Fruit fly (Drosophila melanogaster) whole organism, embryonic: Measurements from ENCODE around the gene CG43051.

Source experiments
- Adf1 ChIP-seq: fragments of 200-800 bp; sonication (Bioruptor generic); IDR thresholded peaks from 2 replicates; pipeline ENCODE4 v1.3.6; 2022; ENCODE audit warnings: missing biosample characterization, missing genetic modification characterization
- Bteb2 ChIP-seq: fragments of 200-800 bp; sonication (Bioruptor generic); optimal IDR thresholded peaks from 2 replicates; lab custom pipeline; 2016; ENCODE audit warnings: missing biosample characterization, missing genetic modification characterization
- CG10209 ChIP-seq: fragments of 200-800 bp; sonication (Bioruptor generic); optimal IDR thresholded peaks from 3 replicates; lab custom pipeline; 2017; ENCODE audit warnings: missing biosample characterization, mild to moderate bottlenecking, missing genetic modification characterization, missing genetic modification reagents
- CG14014 ChIP-seq: fragments of 200-800 bp; sonication (Bioruptor generic); IDR thresholded peaks from 2 replicates; pipeline ENCODE4 v1.3.6; 2022; ENCODE audit warnings: missing biosample characterization, missing genetic modification characterization
- CG15514 ChIP-seq: fragments of 200-800 bp; sonication (Bioruptor generic); optimal IDR thresholded peaks from 3 replicates; lab custom pipeline; 2017; ENCODE audit warnings: missing biosample characterization, missing genetic modification characterization, mild to moderate bottlenecking, moderate library complexity, missing genetic modification reagents
- CG16863 ChIP-seq: fragments of 200-800 bp; sonication (Bioruptor generic); optimal IDR thresholded peaks from 3 replicates; lab custom pipeline; 2016; ENCODE audit warnings: missing biosample characterization, missing genetic modification characterization
- CG17802 ChIP-seq: fragments of 200-800 bp; sonication (Bioruptor generic); optimal IDR thresholded peaks from 2 replicates; lab custom pipeline; 2018; ENCODE audit warnings: missing biosample characterization, mild to moderate bottlenecking, missing genetic modification characterization, moderate library complexity
- CG17912 ChIP-seq: fragments of 200-800 bp; sonication (Bioruptor generic); optimal IDR thresholded peaks from 2 replicates; lab custom pipeline; 2018; ENCODE audit warnings: missing biosample characterization, mild to moderate bottlenecking, missing genetic modification characterization
- CG18011 ChIP-seq: fragments of 200-800 bp; sonication (Bioruptor generic); optimal IDR thresholded peaks from 2 replicates; lab custom pipeline; 2017; ENCODE audit warnings: missing biosample characterization, missing genetic modification characterization, mild to moderate bottlenecking, moderate library complexity, missing genotype
- CG18476 ChIP-seq: fragments of 200-800 bp; sonication (Bioruptor generic); optimal IDR thresholded peaks from 2 replicates; lab custom pipeline; 2016; ENCODE audit warnings: missing biosample characterization, mild to moderate bottlenecking, missing genetic modification characterization
- CG2875 ChIP-seq: fragments of 200-800 bp; sonication (Bioruptor generic); optimal IDR thresholded peaks from 2 replicates; lab custom pipeline; 2017; ENCODE audit warnings: missing biosample characterization, mild to moderate bottlenecking, missing genetic modification characterization, missing genetic modification reagents
- CG30020 ChIP-seq: fragments of 200-800 bp; optimal IDR thresholded peaks from 2 replicates; lab custom pipeline; 2019; ENCODE audit warnings: missing biosample characterization, mild to moderate bottlenecking, missing genetic modification characterization, moderate library complexity
- CG32767 ChIP-seq: fragments of 200-800 bp; sonication (Bioruptor generic); IDR thresholded peaks from 2 replicates; pipeline ENCODE4 v1.3.6; 2022; ENCODE audit warnings: missing biosample characterization, missing genetic modification characterization
- CG34224 ChIP-seq: fragments of 200-800 bp; sonication (Bioruptor generic); IDR thresholded peaks from 3 replicates; pipeline ENCODE4 v1.3.6; 2022; ENCODE audit warnings: missing biosample characterization, missing genetic modification characterization; ENCODE audit not compliant: partially characterized antibody
- CG3838 ChIP-seq: fragments of 200-800 bp; sonication (Bioruptor generic); optimal IDR thresholded peaks from 3 replicates; lab custom pipeline; 2016; ENCODE audit warnings: missing biosample characterization, missing genetic modification characterization
- CG6175 ChIP-seq: fragments of 200-800 bp; sonication (Bioruptor generic); IDR thresholded peaks from 3 replicates; pipeline ENCODE4 v1.3.6; 2022; ENCODE audit warnings: missing biosample characterization, missing genetic modification characterization
- CG7357 ChIP-seq: fragments of 200-800 bp; sonication (Bioruptor generic); IDR thresholded peaks from 3 replicates; pipeline ENCODE4 v1.3.6; 2022; ENCODE audit warnings: missing biosample characterization, missing genetic modification characterization
- CG7372 ChIP-seq: fragments of 200-800 bp; sonication (Bioruptor generic); IDR thresholded peaks from 2 replicates; pipeline ENCODE4 v1.3.6; 2022; ENCODE audit warnings: missing biosample characterization, missing genetic modification characterization
- CrebB ChIP-seq: fragments of 200-800 bp; sonication (Bioruptor generic); optimal IDR thresholded peaks from 3 replicates; lab custom pipeline; 2018; ENCODE audit warnings: missing biosample characterization, mild to moderate bottlenecking, missing genetic modification characterization
- D19A ChIP-seq: fragments of 200-800 bp; optimal IDR thresholded peaks from 3 replicates; lab custom pipeline; 2019; ENCODE audit warnings: missing biosample characterization, mild to moderate bottlenecking, missing genetic modification characterization, moderate library complexity
- Dfd ChIP-seq, 2 experiments: fragments of >200 bp; optimal IDR thresholded peaks; 2 replicates each; lab custom pipeline; 2017; ENCODE audit warnings: missing biosample characterization in 2 of 2, missing genetic modification characterization in 2 of 2
- Dip3 ChIP-seq: fragments of 200-800 bp; sonication (Bioruptor generic); optimal IDR thresholded peaks from 3 replicates; lab custom pipeline; 2016; ENCODE audit warnings: missing biosample characterization, missing genetic modification characterization
- Doc2 ChIP-seq: fragments of 200-800 bp; sonication (Bioruptor generic); IDR thresholded peaks from 2 replicates; pipeline ENCODE4 v1.3.6; 2022; ENCODE audit warnings: missing biosample characterization, missing genetic modification characterization
- HmgD ChIP-seq: fragments of 200-800 bp; sonication (Bioruptor generic); optimal IDR thresholded peaks from 3 replicates; lab custom pipeline; 2016; ENCODE audit warnings: missing biosample characterization, missing genetic modification characterization
- Kr ChIP-seq: fragments of 200-800 bp; sonication (Bioruptor generic); optimal IDR thresholded peaks from 2 replicates; lab custom pipeline; 2017; ENCODE audit warnings: missing biosample characterization, mild to moderate bottlenecking, missing genetic modification characterization
- Lpt ChIP-seq: fragments of >200 bp; optimal IDR thresholded peaks from 2 replicates; lab custom pipeline; 2018; ENCODE audit warnings: missing biosample characterization, missing genetic modification characterization
- Max ChIP-seq: fragments of 200-800 bp; sonication (Bioruptor generic); optimal IDR thresholded peaks from 2 replicates; lab custom pipeline; 2016; ENCODE audit warnings: missing biosample characterization, mild to moderate bottlenecking, missing genetic modification characterization
- Meics ChIP-seq: fragments of 200-800 bp; sonication (Bioruptor generic); optimal IDR thresholded peaks from 2 replicates; lab custom pipeline; 2017; ENCODE audit warnings: missing biosample characterization, mild to moderate bottlenecking, missing genetic modification characterization
- Myb ChIP-seq: fragments of 200-800 bp; sonication (Bioruptor generic); optimal IDR thresholded peaks from 2 replicates; lab custom pipeline; 2016; ENCODE audit warnings: missing biosample characterization, missing genetic modification characterization
- NC2β ChIP-seq: fragments of 200-800 bp; sonication (Bioruptor generic); optimal IDR thresholded peaks from 2 replicates; lab custom pipeline; 2016; ENCODE audit warnings: missing biosample characterization, missing genetic modification characterization
- Pdp1 ChIP-seq, 2 experiments: fragments of 200-800 bp; sonication (Bioruptor generic); optimal IDR thresholded peaks; 3 replicates each; lab custom pipeline; 2016; ENCODE audit warnings: missing biosample characterization in 2 of 2, missing genetic modification characterization in 2 of 2, mild to moderate bottlenecking in 1 of 2, moderate library complexity in 1 of 2
- btn ChIP-seq: fragments of 200-800 bp; sonication (Bioruptor generic); optimal IDR thresholded peaks from 2 replicates; lab custom pipeline; 2016; ENCODE audit warnings: missing biosample characterization, missing genetic modification characterization
- chif ChIP-seq, 2 experiments: fragments of 200-800 bp; sonication (Bioruptor generic); optimal IDR thresholded peaks; 3 replicates each; lab custom pipeline; 2016; ENCODE audit warnings: missing biosample characterization in 2 of 2, missing genetic modification characterization in 2 of 2
- corto ChIP-seq: fragments of 200-800 bp; sonication (Bioruptor generic); optimal IDR thresholded peaks from 2 replicates; lab custom pipeline; 2016; ENCODE audit warnings: missing biosample characterization, mild to moderate bottlenecking, missing genetic modification characterization, moderate library complexity
- crol ChIP-seq: fragments of 200-800 bp; sonication (Bioruptor generic); IDR thresholded peaks from 2 replicates; pipeline ENCODE4 v1.3.6; 2022; ENCODE audit warnings: missing biosample characterization, missing genetic modification characterization
- dati ChIP-seq: fragments of 200-800 bp; sonication (Bioruptor generic); IDR thresholded peaks from 2 replicates; pipeline ENCODE4 v1.3.6; 2022; ENCODE audit warnings: missing biosample characterization, missing genetic modification characterization
- fd64A ChIP-seq: fragments of 200-800 bp; sonication (Bioruptor generic); optimal IDR thresholded peaks from 3 replicates; lab custom pipeline; 2018; ENCODE audit warnings: missing biosample characterization, mild to moderate bottlenecking, missing genetic modification characterization
- gro ChIP-seq: fragments of 200-800 bp; sonication (Bioruptor generic); optimal IDR thresholded peaks from 2 replicates; lab custom pipeline; 2016; ENCODE audit warnings: missing biosample characterization, missing genetic modification characterization
- gsb ChIP-seq: fragments of 200-800 bp; sonication (Bioruptor generic); IDR thresholded peaks from 2 replicates; pipeline ENCODE4 v1.3.6; 2022; ENCODE audit warnings: missing biosample characterization, missing genetic modification characterization
- hbn ChIP-seq: fragments of 200-800 bp; sonication (Bioruptor generic); IDR thresholded peaks from 2 replicates; pipeline ENCODE4 v1.3.6; 2022; ENCODE audit warnings: missing biosample characterization, missing genetic modification characterization; ENCODE audit not compliant: partially characterized antibody
- inv ChIP-seq: fragments of 200-800 bp; sonication (Bioruptor generic); IDR thresholded peaks from 2 replicates; pipeline ENCODE4 v1.3.6; 2022; ENCODE audit warnings: missing biosample characterization, missing genetic modification characterization; ENCODE audit not compliant: partially characterized antibody
- lov ChIP-seq, 2 experiments: fragments of 200-800 bp in 1 of 2; fragments of >200 bp in 1 of 2; sonication (Bioruptor generic) in 1 of 2; IDR thresholded peaks in 1 of 2; optimal IDR thresholded peaks in 1 of 2; 2 replicates in 1 of 2; 3 replicates in 1 of 2; pipeline versions ENCODE4 v1.3.6 to Lab custom; 2017 to 2022; ENCODE audit warnings: missing biosample characterization in 1 of 2, missing genetic modification characterization in 1 of 2
- nmo ChIP-seq: fragments of 200-800 bp; sonication (Bioruptor generic); optimal IDR thresholded peaks from 2 replicates; lab custom pipeline; 2018; ENCODE audit warnings: missing biosample characterization, mild to moderate bottlenecking, missing genetic modification characterization, moderate library complexity
- phol ChIP-seq: fragments of 200-800 bp; sonication (Bioruptor generic); optimal IDR thresholded peaks from 3 replicates; lab custom pipeline; 2018; ENCODE audit warnings: missing biosample characterization, mild to moderate bottlenecking, missing genetic modification characterization, moderate library complexity
- pnt ChIP-seq: fragments of 200-800 bp; sonication (Bioruptor generic); optimal IDR thresholded peaks from 3 replicates; lab custom pipeline; 2016; ENCODE audit warnings: missing biosample characterization, missing genetic modification characterization
- rib ChIP-seq: fragments of 200-800 bp; sonication (Bioruptor generic); IDR thresholded peaks from 2 replicates; pipeline ENCODE4 v1.3.6; 2022; ENCODE audit warnings: missing biosample characterization, missing genetic modification characterization
- sens ChIP-seq: fragments of 200-800 bp; sonication (Bioruptor generic); peaks from one replicate; lab custom pipeline; 2016; ENCODE audit warnings: missing biosample characterization, missing genetic modification characterization
- tll ChIP-seq, 2 experiments: fragments of 200-800 bp in 1 of 2; fragments of >200 bp in 1 of 2; sonication (Bioruptor generic) in 1 of 2; optimal IDR thresholded peaks; 2 replicates each; lab custom pipeline; 2017 to 2019; ENCODE audit warnings: missing biosample characterization in 2 of 2, missing genetic modification characterization in 2 of 2, mild to moderate bottlenecking in 1 of 2, moderate library complexity in 1 of 2
- wor ChIP-seq: fragments of 200-800 bp; sonication (Bioruptor generic); IDR thresholded peaks from 2 replicates; pipeline ENCODE4 v1.3.6; 2022; ENCODE audit warnings: missing biosample characterization, missing genetic modification characterization
- zen2 ChIP-seq: fragments of 200-800 bp; sonication (Bioruptor generic); IDR thresholded peaks from 3 replicates; pipeline ENCODE4 v1.3.6; 2022; ENCODE audit warnings: missing biosample characterization, missing genetic modification characterization; ENCODE audit not compliant: partially characterized antibody
- zfh1 ChIP-seq: fragments of 200-800 bp; sonication (Bioruptor generic); IDR thresholded peaks from 3 replicates; pipeline ENCODE4 v1.3.6; 2022; ENCODE audit warnings: missing biosample characterization, missing genetic modification characterization

CG43051 gene

dm6 chr2L:12520254-12520653, 12.5 kb downstream of the CG43051 start (continued):
- TF ChIP-seq dati (GFP tag; lab: Robert Waterston, UW) (no peak), CG6175 (no peak), CG17802 (tag; lab: Kevin White, UChicago) (no peak), CG16863 (GFP tag; lab: Kevin White, UChicago) (no peak), Adf1 (no peak), lov (optimal IDR thresholded peaks at IDR 0.05; lab: Kevin White, UChicago) (no peak), lov (GFP tag; IDR thresholded peaks at IDR 0.05; lab: Robert Waterston, UW) (no peak), CG14014 (no peak), Myb (GFP tag; lab: Kevin White, UChicago) (peak; percentile 26), btn (GFP tag; lab: Kevin White, UChicago) (no peak), Lpt (GFP tag; lab: Kevin White, UChicago) (no peak), CG7372 (GFP tag; lab: Robert Waterston, UW) (no peak), Doc2 (GFP tag; lab: Robert Waterston, UW) (no peak), CG15514 (GFP tag; lab: Kevin White, UChicago) (no peak), CG30020 (tag; lab: Kevin White, UChicago) (no peak), gro (GFP tag; lab: Kevin White, UChicago) (no peak), CG18011 (GFP tag; lab: Kevin White, UChicago) (no peak), fd64A (no peak), crol (no peak), phol (tag; lab: Kevin White, UChicago) (peak; percentile 35), hbn (no peak), Max (GFP tag; lab: Kevin White, UChicago) (no peak), sens (GFP tag; lab: Kevin White, UChicago) (peak; percentile 37), corto (GFP tag; lab: Kevin White, UChicago) (no peak), tll (GFP tag; optimal IDR thresholded peaks at IDR 0.05; lab: Kevin White, UChicago) (no peak), CG17912 (no peak), rib (GFP tag; lab: Robert Waterston, UW) (no peak), pnt (GFP tag; lab: Kevin White, UChicago) (no peak), CG32767 (GFP tag; lab: Robert Waterston, UW) (no peak), nmo (GFP tag; lab: Kevin White, UChicago) (peak; percentile 61), Dfd (GFP tag; optimal IDR thresholded peaks at IDR 0.05; lab: Kevin White, UChicago) (peak in 1 of 2 experiments; percentile 84), gsb (GFP tag; lab: Robert Waterston, UW) (no peak), zen2 (no peak), CG7357 (GFP tag; lab: Robert Waterston, UW) (no peak), CrebB (tag; lab: Kevin White, UChicago) (no peak), HmgD (GFP tag; lab: Kevin White, UChicago) (peak; percentile 90), zfh1 (no peak), CG3838 (GFP tag; lab: Kevin White, UChicago) (no peak), inv (GFP tag; lab: Robert Waterston, UW) (peak; percentile 49; the same call in 1 of the 2 replicates), CG18476 (GFP tag; lab: Kevin White, UChicago) (no peak), Pdp1 (GFP tag; optimal IDR thresholded peaks at IDR 0.05; lab: Kevin White, UChicago) (peak in 1 of 2 experiments; percentile 26), Bteb2 (GFP tag; lab: Kevin White, UChicago) (no peak), chif (GFP tag; optimal IDR thresholded peaks at IDR 0.05; lab: Kevin White, UChicago) (peak in 1 of 2 experiments; percentile 34), CG10209 (GFP tag; lab: Kevin White, UChicago) (no peak), D19A (no peak), Dip3 (GFP tag; lab: Kevin White, UChicago) (no peak), CG34224 (no peak), NC2β (no peak), wor (GFP tag; lab: Robert Waterston, UW) (no peak), Kr (no peak), Meics (GFP tag; lab: Kevin White, UChicago) (no peak), CG2875 (GFP tag; lab: Kevin White, UChicago) (no peak)
